Worm (Caenorhabditis elegans): ENCODE measurements around the gene arrd-2.

arrd-2 gene

ce11 chrII:9399746-9400145 lies 7.8 kb upstream of the arrd-2 start, which contains the start of gene Y51B9A.7:
TSS of gene Y51B9A.7 (plus strand) at chrII:9400046.
- TF ChIP-seq pat-9 (tag; optimal IDR thresholded peaks at IDR 0.05), result no peak
- no peak for TF ChIP-seq nfya-1 (tag; optimal IDR thresholded peaks at IDR 0.05)
- no peak for TF ChIP-seq syd-9 (tag; optimal IDR thresholded peaks at IDR 0.05)
- TF ChIP-seq ceh-48 (tag; optimal IDR thresholded peaks at IDR 0.05), result no peak
- no peak for TF ChIP-seq nhr-11 (tag; optimal IDR thresholded peaks at IDR 0.05)
- TF ChIP-seq ceh-45 (GFP tag; IDR thresholded peaks at IDR 0.05), result no peak

- TF ChIP-seq tbx-7 (tag; optimal IDR thresholded peaks at IDR 0.05) (no peak), fax-1 (tag; optimal IDR thresholded peaks at IDR 0.05) (no peak), unc-42 (tag; optimal IDR thresholded peaks at IDR 0.05) (no peak), ceh-48 (tag; optimal IDR thresholded peaks at IDR 0.05) (no peak), lim-6 (tag; optimal IDR thresholded peaks at IDR 0.05) (no peak), K09A11.1 (tag; optimal IDR thresholded peaks at IDR 0.05; ENCODE audit: insufficient read depth) (no peak), hlh-15 (tag; optimal IDR thresholded peaks at IDR 0.05) (no peak), ztf-16 (tag; optimal IDR thresholded peaks at IDR 0.05) (no peak)
Measured at ce11 chrII:9403087-9403486, 4.5 kb upstream of the arrd-2 start, which contains the start of gene Y51B9A.6. TSS of gene Y51B9A.6 (minus strand) at chrII:9403187.

- TF ChIP-seq Y22D7AL.16 (tag; optimal IDR thresholded peaks at IDR 0.05) (no peak), pax-1 (tag; optimal IDR thresholded peaks at IDR 0.05) (no peak), ceh-9 (tag; optimal IDR thresholded peaks at IDR 0.05) (no peak), C38D4.7 (GFP tag; optimal IDR thresholded peaks at IDR 0.05) (no peak), odd-2 (tag; optimal IDR thresholded peaks at IDR 0.05) (no peak), sox-2 (GFP tag; IDR thresholded peaks at IDR 0.05) (no peak), ref-2 (tag; optimal IDR thresholded peaks at IDR 0.05) (no peak), unc-55 (GFP tag; optimal IDR thresholded peaks at IDR 0.05) (no peak), nhr-232 (tag; optimal IDR thresholded peaks at IDR 0.05) (no peak), ceh-30 (tag; optimal IDR thresholded peaks at IDR 0.05) (no peak), pqm-1 (tag; optimal IDR thresholded peaks at IDR 0.05) (no peak), fkh-6 (tag; optimal IDR thresholded peaks at IDR 0.05) (no peak), ceh-2 (tag; optimal IDR thresholded peaks at IDR 0.05) (no peak), T23F11.4 (GFP tag; optimal IDR thresholded peaks at IDR 0.05) (no peak), lim-6 (tag; optimal IDR thresholded peaks at IDR 0.05) (no peak), hlh-6 (tag; optimal IDR thresholded peaks at IDR 0.05) (no peak), elt-2 (tag; optimal IDR thresholded peaks at IDR 0.05) (no peak), rnt-1 (tag; optimal IDR thresholded peaks at IDR 0.05) (no peak), ceh-22 (tag; optimal IDR thresholded peaks at IDR 0.05) (no peak)
Measured at ce11 chrII:9403846-9404245, 3.7 kb upstream of the arrd-2 start, which contains the start of gene Y51B9A.5. TSS of gene Y51B9A.5 (plus strand) at chrII:9404146.

- TF ChIP-seq elt-2 (tag; optimal IDR thresholded peaks at IDR 0.05), result no peak
- TF ChIP-seq T23F11.4 (GFP tag; optimal IDR thresholded peaks at IDR 0.05), result no peak
- no peak for TF ChIP-seq ceh-14 (tag; optimal IDR thresholded peaks at IDR 0.05)
- no peak for TF ChIP-seq sox-4 (tag; optimal IDR thresholded peaks at IDR 0.05)
- TF ChIP-seq odd-2 (tag; optimal IDR thresholded peaks at IDR 0.05), result no peak
- no peak for TF ChIP-seq hlh-13 (GFP tag; optimal IDR thresholded peaks at IDR 0.05)
- no peak for TF ChIP-seq che-1 (tag; optimal IDR thresholded peaks at IDR 0.05)
- TF ChIP-seq pros-1 (tag; optimal IDR thresholded peaks at IDR 0.05), result no peak
- no peak for TF ChIP-seq ceh-2 (tag; optimal IDR thresholded peaks at IDR 0.05)
- TF ChIP-seq pag-3 (tag; optimal IDR thresholded peaks at IDR 0.05; ENCODE audit: borderline replicate concordance), result no peak
- no peak for TF ChIP-seq elt-4 (tag; optimal IDR thresholded peaks at IDR 0.05)
Measured at ce11 chrII:9407020-9407419, 549 bp upstream of the arrd-2 start, which contains the start of gene mpz-6. TSS of gene mpz-6 (minus strand) at chrII:9407120.
